Fruit fly (Drosophila melanogaster): ENCODE results near the gene CG10163.
A peak's percentile ranks its signal among the peaks of the same experiment; 100 is the strongest.

Gene CG10163

dm6 chr3L:6262076-6262504 is 3.5 kb upstream of the CG10163 start:
- no peak for TF ChIP-seq HLH106 (tag; optimal IDR thresholded peaks at IDR 0.05)
- TF ChIP-seq Rel (GFP tag; optimal IDR thresholded peaks at IDR 0.05) = no peak
- peak; percentile 68 for TF ChIP-seq Rel (tag; optimal IDR thresholded peaks at IDR 0.05)

- TF ChIP-seq GATAd (GFP tag; optimal IDR thresholded peaks at IDR 0.05) (no peak), Abd-B (GFP tag; optimal IDR thresholded peaks at IDR 0.05) (no peak), Vsx2 (GFP tag; optimal IDR thresholded peaks at IDR 0.05; ENCODE audit: partially characterized antibody) (no peak)
These were observed 2.7 kb upstream of the CG10163 start for dm6 chr3L:6261230-6261629.

dm6 chr3L:6256408-6257188 is 2.0 kb downstream of the CG10163 start, which contains the start of gene Best2:
Gene Best2, minus strand, starts transcription at chr3L:6256665.
- TF ChIP-seq pan (optimal IDR thresholded peaks at IDR 0.05) (no peak), Jra (GFP tag; optimal IDR thresholded peaks at IDR 0.05) (peak; percentile 85), woc (GFP tag; optimal IDR thresholded peaks at IDR 0.05) (peak; percentile 90), dl (GFP tag; optimal IDR thresholded peaks at IDR 0.05; ENCODE audit: insufficient read depth in 1 of 2, partially characterized antibody in 2 of 2) (peak in 1 of 2 experiments; percentile 39), h (GFP tag; optimal IDR thresholded peaks at IDR 0.05) (peak; percentile 97), OdsH (GFP tag; optimal IDR thresholded peaks at IDR 0.05) (peak; percentile 96), Abd-B (GFP tag; optimal IDR thresholded peaks at IDR 0.05) (no peak), Mio (GFP tag; optimal IDR thresholded peaks at IDR 0.05) (peak; percentile 20), sv (GFP tag; optimal IDR thresholded peaks at IDR 0.05) (peak; percentile 73), HLH106 (tag; optimal IDR thresholded peaks at IDR 0.05) (peak; percentile 97), CG32264 (GFP tag; optimal IDR thresholded peaks at IDR 0.05) (peak; percentile 48), usp (GFP tag; optimal IDR thresholded peaks at IDR 0.05) (no peak), CG9705 (GFP tag; optimal IDR thresholded peaks at IDR 0.05) (peak; percentile 94), Hr78 (GFP tag; optimal IDR thresholded peaks at IDR 0.05) (no peak), dsf (GFP tag; optimal IDR thresholded peaks at IDR 0.05; ENCODE audit: borderline replicate concordance) (peak; percentile 77), brk (GFP tag; optimal IDR thresholded peaks at IDR 0.05) (peak; percentile 91), sage (GFP tag; optimal IDR thresholded peaks at IDR 0.05) (peak; percentile 84), N (GFP tag; optimal IDR thresholded peaks at IDR 0.05) (no peak), ey (GFP tag; optimal IDR thresholded peaks at IDR 0.05) (peak; percentile 95), fru (GFP tag; optimal IDR thresholded peaks at IDR 0.05) (peak; percentile 97), jim (GFP tag; optimal IDR thresholded peaks at IDR 0.05) (no peak), tai (GFP tag; optimal IDR thresholded peaks at IDR 0.05) (peak; percentile 91), Dfd (GFP tag; optimal IDR thresholded peaks at IDR 0.05) (no peak), dmrt93B (GFP tag; optimal IDR thresholded peaks at IDR 0.05) (peak; percentile 91), Myc (optimal IDR thresholded peaks at IDR 0.05) (no peak), psq (GFP tag; optimal IDR thresholded peaks at IDR 0.05) (peak; percentile 93), Vsx2 (GFP tag; optimal IDR thresholded peaks at IDR 0.05; ENCODE audit: partially characterized antibody) (no peak), br (GFP tag; optimal IDR thresholded peaks at IDR 0.05) (peak; percentile 97), rgr (GFP tag; optimal IDR thresholded peaks at IDR 0.05) (peak; percentile 95), GATAd (GFP tag; optimal IDR thresholded peaks at IDR 0.05) (peak; percentile 26), foxo (GFP tag; optimal IDR thresholded peaks at IDR 0.05) (peak in 1 of 2 experiments; percentile 96), Sp1 (GFP tag; optimal IDR thresholded peaks at IDR 0.05) (peak; percentile 97), Hr83 (GFP tag; optimal IDR thresholded peaks at IDR 0.05; ENCODE audit: poor library complexity, severe bottlenecking) (no peak), Rel (GFP tag; optimal IDR thresholded peaks at IDR 0.05) (peak; percentile 91), Rel (tag; optimal IDR thresholded peaks at IDR 0.05) (peak; percentile 82), Hnf4 (GFP tag; optimal IDR thresholded peaks at IDR 0.05) (peak; percentile 90), lola (GFP tag; optimal IDR thresholded peaks at IDR 0.05) (no peak), Dif (GFP tag; optimal IDR thresholded peaks at IDR 0.05; ENCODE audit: partially characterized antibody) (peak; percentile 7), CrebA (GFP tag; optimal IDR thresholded peaks at IDR 0.05; ENCODE audit: borderline replicate concordance) (peak; percentile 5)
